Worm (Caenorhabditis elegans): ENCODE measurements around the gene sra-11.
"Not testable (repeated sequence)": the region's sequence is repeated elsewhere in the genome, so short reads cannot be mapped to it uniquely, and the experiment has no call there.

sra-11 gene

ce11 chrII:10912995-10913394, 2.9 kb upstream of the sra-11 start:
- TF ChIP-seq him-1 (tag; optimal IDR thresholded peaks at IDR 0.05): no peak
- TF ChIP-seq dao-5 (tag; optimal IDR thresholded peaks at IDR 0.05): no peak
- TF ChIP-seq W03F9.2 (tag; optimal IDR thresholded peaks at IDR 0.05): no peak

ce11 chrII:10904379-10904778, 5.7 kb downstream of the sra-11 start, which contains the start of gene sra-12:
TSS of gene sra-12 (minus strand) at chrII:10904479.
- TF ChIP-seq him-1, dao-5, W03F9.2 (tag; optimal IDR thresholded peaks at IDR 0.05): not testable (repeated sequence)

ce11 chrII:10902104-10902503, 8.0 kb downstream of the sra-11 start, which contains the start of gene gly-1:
TSS of gene gly-1 (minus strand) at chrII:10902204.
- no peak for TF ChIP-seq W03F9.2 (tag; optimal IDR thresholded peaks at IDR 0.05)
- no peak for TF ChIP-seq dao-5 (tag; optimal IDR thresholded peaks at IDR 0.05)
- no peak for TF ChIP-seq him-1 (tag; optimal IDR thresholded peaks at IDR 0.05)

- no peak for TF ChIP-seq W03F9.2 (tag; optimal IDR thresholded peaks at IDR 0.05)
- no peak for TF ChIP-seq dao-5 (tag; optimal IDR thresholded peaks at IDR 0.05)
Observed at ce11 chrII:10898998-10899397, 11.1 kb downstream of the sra-11 start.

- TF ChIP-seq him-1 (tag; optimal IDR thresholded peaks at IDR 0.05) (no peak), W03F9.2 (tag; optimal IDR thresholded peaks at IDR 0.05) (no peak), dao-5 (tag; optimal IDR thresholded peaks at IDR 0.05) (no peak)
Observed at ce11 chrII:10895959-10896358, 14.2 kb downstream of the sra-11 start.

- TF ChIP-seq him-1 (tag; optimal IDR thresholded peaks at IDR 0.05) (no peak), dao-5 (tag; optimal IDR thresholded peaks at IDR 0.05) (no peak), W03F9.2 (tag; optimal IDR thresholded peaks at IDR 0.05) (no peak)
Observed at ce11 chrII:10894996-10895395, 15.1 kb downstream of the sra-11 start, which contains the start of gene sra-10. TSS of gene sra-10 (minus strand) at chrII:10895096.

ce11 chrII:10888979-10889378, 21.1 kb downstream of the sra-11 start, which contains the start of gene ptr-8:
TSS of gene ptr-8 (plus strand) at chrII:10889279.
- no peak for TF ChIP-seq dao-5 (tag; optimal IDR thresholded peaks at IDR 0.05)

ce11 chrII:10887097-10887496, 23.0 kb downstream of the sra-11 start:
- TF ChIP-seq W03F9.2 (tag; optimal IDR thresholded peaks at IDR 0.05) (no peak), him-1 (tag; optimal IDR thresholded peaks at IDR 0.05) (no peak), dao-5 (tag; optimal IDR thresholded peaks at IDR 0.05) (no peak)

- TF ChIP-seq him-1 (tag; optimal IDR thresholded peaks at IDR 0.05) (no peak), W03F9.2 (tag; optimal IDR thresholded peaks at IDR 0.05) (no peak), dao-5 (tag; optimal IDR thresholded peaks at IDR 0.05) (no peak)
Observed at ce11 chrII:10885868-10886514, 24.1 kb downstream of the sra-11 start, which contains the start of gene F44F4.3. TSS of gene F44F4.3 (minus strand) at chrII:10885918.

ce11 chrII:10885250-10885649, 24.9 kb downstream of the sra-11 start:
- TF ChIP-seq W03F9.2 (tag; optimal IDR thresholded peaks at IDR 0.05) (no peak), him-1 (tag; optimal IDR thresholded peaks at IDR 0.05) (no peak), dao-5 (tag; optimal IDR thresholded peaks at IDR 0.05) (no peak)

ce11 chrII:10884396-10884795, 25.7 kb downstream of the sra-11 start, which contains the start of gene egg-3:
TSS of gene egg-3 (minus strand) at chrII:10884441.
- TF ChIP-seq W03F9.2 (tag; optimal IDR thresholded peaks at IDR 0.05) (no peak), dao-5 (tag; optimal IDR thresholded peaks at IDR 0.05) (no peak), him-1 (tag; optimal IDR thresholded peaks at IDR 0.05) (no peak)

- TF ChIP-seq W03F9.2 (tag; optimal IDR thresholded peaks at IDR 0.05) (no peak), him-1 (tag; optimal IDR thresholded peaks at IDR 0.05) (no peak), dao-5 (tag; optimal IDR thresholded peaks at IDR 0.05) (no peak)
Observed at ce11 chrII:10880625-10881024, 29.5 kb downstream of the sra-11 start, which contains the start of gene lurp-1. TSS of gene lurp-1 (plus strand) at chrII:10880925.

ce11 chrII:10873631-10874030, 36.5 kb downstream of the sra-11 start, which contains the start of gene orc-2:
TSS of gene orc-2 (plus strand) at chrII:10873931.
- no peak for TF ChIP-seq W03F9.2 (tag; optimal IDR thresholded peaks at IDR 0.05)
- TF ChIP-seq dao-5 (tag; optimal IDR thresholded peaks at IDR 0.05): no peak
- TF ChIP-seq him-1 (tag; optimal IDR thresholded peaks at IDR 0.05): no peak

ce11 chrII:10872541-10872940, 37.6 kb downstream of the sra-11 start, which contains the start of the genes cyn-4 and copz-1:
TSS of gene cyn-4 (minus strand) at chrII:10872611.
TSS of gene copz-1 (plus strand) at chrII:10872879.
- TF ChIP-seq him-1 (tag; optimal IDR thresholded peaks at IDR 0.05): peak; percentile 24
- no peak for TF ChIP-seq dao-5 (tag; optimal IDR thresholded peaks at IDR 0.05)
- TF ChIP-seq W03F9.2 (tag; optimal IDR thresholded peaks at IDR 0.05): peak; percentile 80

Data from whole organism, L4/young adult.